Worm (Caenorhabditis elegans) whole organism, L4/young adult: Measurements from ENCODE around the gene C04E7.5.

ENCODE experiments used
- W03F9.2 ChIP-seq: fragments of 150-350 bp; optimal IDR thresholded peaks from 2 replicates; lab custom pipeline; 2014; ENCODE audit warnings: missing biosample characterization, missing genetic modification characterization
- him-1 ChIP-seq: sonication (generic microtip); optimal IDR thresholded peaks from 2 replicates; lab custom pipeline; 2016; ENCODE audit warnings: missing genotype, missing genetic modification reagents, missing genetic modification characterization, missing compliant biosample characterization

ce11 chrX:389566-389965, 29.0 kb downstream of the C04E7.5 start:
- no peak for TF ChIP-seq W03F9.2 (tag; lab: Kevin White, UChicago)
- TF ChIP-seq him-1 (tag; lab: Kevin White, UChicago) = no peak
